Worm (Caenorhabditis elegans): ENCODE data around the gene mrpl-12.

DNA sequence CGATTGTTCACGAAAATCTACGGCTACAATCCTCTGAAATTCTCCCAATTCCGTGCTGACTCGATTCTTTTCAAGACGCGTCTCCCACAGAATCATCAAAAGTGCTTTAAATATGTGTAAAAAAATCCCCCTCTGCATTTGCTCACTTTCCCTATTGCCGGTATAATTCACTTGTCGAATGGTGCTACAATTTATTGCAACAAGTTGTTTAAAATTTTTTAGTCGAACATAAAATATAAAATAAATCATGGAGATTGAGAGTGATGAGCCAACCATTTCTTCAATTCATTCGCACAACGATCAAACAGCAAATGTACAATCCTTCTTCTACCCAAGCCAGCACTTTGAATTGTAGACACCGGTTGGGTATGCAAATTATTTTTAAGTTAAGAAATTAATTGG, 38.8 kb downstream of the mrpl-12 start:
- TF ChIP-seq pha-4 (tag; optimal IDR thresholded peaks at IDR 0.05), result no peak
- peak in 2 of 3 experiments; percentile 7 to 38 for TF ChIP-seq lin-35 (GFP tag; optimal IDR thresholded peaks at IDR 0.05)
- peak; percentile 43 for TF ChIP-seq nhr-90 (tag; optimal IDR thresholded peaks at IDR 0.05)
- peak; percentile 64 to 77 for TF ChIP-seq rec-8 (tag; optimal IDR thresholded peaks at IDR 0.05)
- peak; percentile 94 for TF ChIP-seq Y79H2A.3 (GFP tag; conservative IDR thresholded peaks at IDR 0.05)
- no peak for TF ChIP-seq cebp-1 (GFP tag; IDR thresholded peaks at IDR 0.05)
- TF ChIP-seq cebp-1 (tag; optimal IDR thresholded peaks at IDR 0.05), result peak; percentile 61
